Fruit fly (Drosophila melanogaster) Kc167 (cell line): ENCODE data around the gene tx.

Source experiments
- insv ChIP-seq: fragments of >200 bp; optimal IDR thresholded peaks from 3 replicates; lab custom pipeline; 2018; ENCODE audit warnings: missing external identifiers
- psq ChIP-seq: fragments of >200 bp; optimal IDR thresholded peaks from 2 replicates; lab custom pipeline; 2017; ENCODE audit warnings: missing external identifiers

dm6 chr3R:26484511-26484910 lies 43.9 kb downstream of the tx start:
- TF ChIP-seq psq (lab: Kevin White, UChicago): no peak
- no peak for TF ChIP-seq insv (lab: Kevin White, UChicago)
